Worm (Caenorhabditis elegans): ENCODE measurements around the gene lact-9.

ce11 chrIV:13755619-13756018, 29.8 kb downstream of the lact-9 start:
- TF ChIP-seq daf-16 (GFP tag; optimal IDR thresholded peaks at IDR 0.05) (no peak), daf-16 (tag; optimal IDR thresholded peaks at IDR 0.05) (no peak), nhr-77 (tag; optimal IDR thresholded peaks at IDR 0.05) (no peak), pqm-1 (tag; optimal IDR thresholded peaks at IDR 0.05) (no peak)
